Worm (Caenorhabditis elegans) whole organism, late embryonic: ENCODE results near the gene wdr-83.

Experiments used
- C08G9.2 ChIP-seq: sonication (generic microtip); optimal IDR thresholded peaks from 2 replicates; lab custom pipeline; 2016; ENCODE audit warnings: mild to moderate bottlenecking, missing genetic modification characterization, moderate library complexity, missing compliant biosample characterization
- C38D4.7 ChIP-seq: fragments of 200-800 bp; sonication (Bioruptor generic); optimal IDR thresholded peaks from 2 replicates; lab custom pipeline; 2018; ENCODE audit warnings: mild to moderate bottlenecking, missing genetic modification characterization, moderate library complexity, missing compliant biosample characterization
- K09A11.1 ChIP-seq: sonication (generic microtip); optimal IDR thresholded peaks from 2 replicates; lab custom pipeline; 2017; ENCODE audit warnings: antibody characterized with exemption, mild to moderate bottlenecking, missing genetic modification characterization, missing compliant biosample characterization; ENCODE audit not compliant: insufficient read depth
- T23F11.4 ChIP-seq: fragments of 200-800 bp; sonication (Bioruptor generic); optimal IDR thresholded peaks from 2 replicates; lab custom pipeline; 2018; ENCODE audit warnings: mild to moderate bottlenecking, missing genetic modification characterization, missing compliant biosample characterization
- Y22D7AL.16 ChIP-seq: sonication (generic microtip); optimal IDR thresholded peaks from 2 replicates; lab custom pipeline; 2016; ENCODE audit warnings: missing genetic modification characterization, missing compliant biosample characterization
- ahr-1 ChIP-seq: sonication (generic microtip); optimal IDR thresholded peaks from 2 replicates; lab custom pipeline; 2016; ENCODE audit warnings: missing genetic modification characterization, missing compliant biosample characterization
- ceh-14 ChIP-seq: sonication (generic microtip); optimal IDR thresholded peaks from 2 replicates; lab custom pipeline; 2016; ENCODE audit warnings: missing genotype, missing genetic modification characterization, missing compliant biosample characterization
- ceh-18 ChIP-seq: sonication (generic microtip); optimal IDR thresholded peaks from 2 replicates; lab custom pipeline; 2016; ENCODE audit warnings: missing genetic modification characterization, missing compliant biosample characterization
- ceh-19 ChIP-seq: fragments of 200-800 bp; sonication (Bioruptor generic); optimal IDR thresholded peaks from 2 replicates; lab custom pipeline; 2018; ENCODE audit warnings: mild to moderate bottlenecking, missing genetic modification characterization, missing compliant biosample characterization
- ceh-2 ChIP-seq: sonication (generic microtip); optimal IDR thresholded peaks from 2 replicates; lab custom pipeline; 2016; ENCODE audit warnings: missing genotype, missing genetic modification characterization, missing compliant biosample characterization
- ceh-30 ChIP-seq: fragments of 150-350 bp; optimal IDR thresholded peaks from 2 replicates; lab custom pipeline; 2014; ENCODE audit warnings: missing biosample characterization, missing genetic modification characterization
- ceh-31 ChIP-seq: sonication (generic microtip); optimal IDR thresholded peaks from 2 replicates; lab custom pipeline; 2016; ENCODE audit warnings: missing genetic modification characterization, missing compliant biosample characterization
- ceh-34 ChIP-seq: sonication (generic microtip); optimal IDR thresholded peaks from 2 replicates; lab custom pipeline; 2016; ENCODE audit warnings: mild to moderate bottlenecking, missing genetic modification characterization, missing compliant biosample characterization
- ceh-45 ChIP-seq: fragments of 200-800 bp; sonication (Bioruptor generic); IDR thresholded peaks from 2 replicates; pipeline ENCODE4 v1.3.6; 2022; ENCODE audit warnings: missing genetic modification reagents, missing genetic modification characterization, missing compliant biosample characterization
- ceh-48 ChIP-seq: sonication (generic microtip); optimal IDR thresholded peaks from 2 replicates; lab custom pipeline; 2016; ENCODE audit warnings: missing genetic modification characterization, inconsistent platforms, missing compliant biosample characterization
- dve-1 ChIP-seq: sonication (generic microtip); optimal IDR thresholded peaks from 2 replicates; lab custom pipeline; 2017; ENCODE audit warnings: antibody characterized with exemption, mild to moderate bottlenecking, missing genetic modification characterization, missing compliant biosample characterization
- elt-4 ChIP-seq: sonication (generic microtip); optimal IDR thresholded peaks from 2 replicates; lab custom pipeline; 2016; ENCODE audit warnings: missing genetic modification characterization, missing compliant biosample characterization
- ets-4 ChIP-seq: sonication (generic microtip); optimal IDR thresholded peaks from 2 replicates; lab custom pipeline; 2016; ENCODE audit warnings: missing genetic modification characterization, missing compliant biosample characterization
- fkh-6 ChIP-seq: sonication (generic microtip); optimal IDR thresholded peaks from 2 replicates; lab custom pipeline; 2016; ENCODE audit warnings: missing genetic modification characterization, missing compliant biosample characterization
- gmeb-2 ChIP-seq: sonication (generic microtip); optimal IDR thresholded peaks from 2 replicates; lab custom pipeline; 2016; ENCODE audit warnings: missing genetic modification characterization, inconsistent platforms, missing compliant biosample characterization
- hlh-30 ChIP-seq: sonication (generic microtip); optimal IDR thresholded peaks from 2 replicates; lab custom pipeline; 2017; ENCODE audit warnings: antibody characterized with exemption, missing genetic modification characterization, missing compliant biosample characterization; ENCODE audit not compliant: insufficient read depth
- hlh-8 ChIP-seq: sonication (generic microtip); optimal IDR thresholded peaks from 2 replicates; lab custom pipeline; 2016; ENCODE audit warnings: missing genotype, missing genetic modification characterization, missing compliant biosample characterization
- mec-3 ChIP-seq: sonication (generic microtip); optimal IDR thresholded peaks from 2 replicates; lab custom pipeline; 2016; ENCODE audit warnings: borderline replicate concordance, missing genetic modification characterization, missing compliant biosample characterization
- nfya-1 ChIP-seq: sonication (generic microtip); optimal IDR thresholded peaks from 2 replicates; lab custom pipeline; 2017; ENCODE audit warnings: missing genetic modification characterization, mild to moderate bottlenecking, missing compliant biosample characterization, antibody characterized with exemption, moderate library complexity
- nhr-11 ChIP-seq: fragments of 150-350 bp; optimal IDR thresholded peaks from 2 replicates; lab custom pipeline; 2014; ENCODE audit warnings: missing biosample characterization, missing genetic modification characterization
- npax-4 ChIP-seq: sonication (generic microtip); optimal IDR thresholded peaks from 2 replicates; lab custom pipeline; 2016; ENCODE audit warnings: missing genetic modification characterization, missing compliant biosample characterization
- pat-9 ChIP-seq: fragments of 200-800 bp; sonication (Bioruptor generic); optimal IDR thresholded peaks from 2 replicates; lab custom pipeline; 2018; ENCODE audit warnings: mild to moderate bottlenecking, missing genetic modification characterization, moderate library complexity, missing compliant biosample characterization
- pax-1 ChIP-seq: fragments of 150-350 bp; optimal IDR thresholded peaks from 2 replicates; lab custom pipeline; 2014; ENCODE audit warnings: missing biosample characterization, missing genetic modification characterization
- pqm-1 ChIP-seq: sonication (generic microtip); optimal IDR thresholded peaks from 2 replicates; lab custom pipeline; 2016; ENCODE audit warnings: missing genetic modification characterization, missing compliant biosample characterization
- pros-1 ChIP-seq: fragments of 150-350 bp; optimal IDR thresholded peaks from 2 replicates; lab custom pipeline; 2014; ENCODE audit warnings: missing biosample characterization, missing genetic modification reagents, missing genetic modification characterization
- ref-2 ChIP-seq: sonication (generic microtip); optimal IDR thresholded peaks from 2 replicates; lab custom pipeline; 2016; ENCODE audit warnings: missing genetic modification characterization, missing compliant biosample characterization
- rnt-1 ChIP-seq: sonication (generic microtip); optimal IDR thresholded peaks from 2 replicates; lab custom pipeline; 2016; ENCODE audit warnings: missing genetic modification characterization, missing compliant biosample characterization
- sdc-2 ChIP-seq: sonication (generic microtip); optimal IDR thresholded peaks from 2 replicates; lab custom pipeline; 2016; ENCODE audit warnings: missing genotype, missing genetic modification characterization, missing compliant biosample characterization
- sox-4 ChIP-seq: sonication (generic microtip); optimal IDR thresholded peaks from 2 replicates; lab custom pipeline; 2017; ENCODE audit warnings: mild to moderate bottlenecking, missing genetic modification characterization, inconsistent platforms, missing compliant biosample characterization
- syd-9 ChIP-seq: sonication (generic microtip); optimal IDR thresholded peaks from 2 replicates; lab custom pipeline; 2016; ENCODE audit warnings: mild to moderate bottlenecking, missing genetic modification characterization, moderate library complexity, missing compliant biosample characterization
- tbx-2 ChIP-seq: sonication (generic microtip); optimal IDR thresholded peaks from 2 replicates; lab custom pipeline; 2016; ENCODE audit warnings: missing genetic modification characterization, missing compliant biosample characterization
- tbx-7 ChIP-seq: sonication (generic microtip); optimal IDR thresholded peaks from 2 replicates; lab custom pipeline; 2016; ENCODE audit warnings: missing genotype, missing genetic modification characterization, missing compliant biosample characterization
- ttx-3 ChIP-seq: sonication (generic microtip); optimal IDR thresholded peaks from 2 replicates; lab custom pipeline; 2016; ENCODE audit warnings: missing genetic modification reagents, missing genetic modification characterization, missing compliant biosample characterization
- unc-3 ChIP-seq, 2 experiments: fragments of 200-800 bp in 1 of 2; sonication (Bioruptor generic) in 1 of 2; sonication (generic microtip) in 1 of 2; conservative IDR thresholded peaks in 1 of 2; optimal IDR thresholded peaks in 1 of 2; 2 replicates each; pipeline versions ENCODE4 v1.3.6 to Lab custom; 2016 to 2022; ENCODE audit warnings: missing compliant biosample characterization in 2 of 2, missing genetic modification characterization in 2 of 2, missing genetic modification reagents in 1 of 2
- unc-42 ChIP-seq: sonication (generic microtip); optimal IDR thresholded peaks from 2 replicates; lab custom pipeline; 2016; ENCODE audit warnings: missing genotype, missing genetic modification characterization, missing compliant biosample characterization
- unc-55 ChIP-seq: sonication (generic microtip); optimal IDR thresholded peaks from 2 replicates; lab custom pipeline; 2017; ENCODE audit warnings: missing biosample characterization, missing genetic modification reagents, missing genetic modification characterization
- unc-86 ChIP-seq: sonication (generic microtip); optimal IDR thresholded peaks from 2 replicates; lab custom pipeline; 2016; ENCODE audit warnings: missing genetic modification characterization, missing compliant biosample characterization
- zip-5 ChIP-seq: sonication (generic microtip); optimal IDR thresholded peaks from 2 replicates; lab custom pipeline; 2016; ENCODE audit warnings: missing genetic modification characterization, missing compliant biosample characterization

The wdr-83 gene

DNA sequence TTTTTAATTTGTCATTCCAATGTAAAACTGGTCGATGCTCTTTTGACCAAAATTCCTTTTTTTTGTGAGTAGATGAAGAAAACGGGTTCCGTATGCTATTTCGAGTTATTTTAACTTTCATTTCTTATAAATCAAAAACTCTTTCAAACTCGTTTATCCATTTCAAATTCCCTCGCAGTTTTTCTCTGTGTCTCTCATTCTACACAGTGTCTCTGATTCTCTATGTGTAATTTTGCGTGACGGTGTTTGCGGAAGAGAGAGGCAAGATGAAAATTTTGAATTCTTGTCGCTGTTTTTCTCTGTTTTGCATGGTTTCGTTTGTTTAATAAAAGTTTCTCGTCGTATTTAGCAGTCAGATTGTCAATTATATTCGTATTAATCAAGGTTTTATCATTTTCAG, 32.4 kb downstream of the wdr-83 start, which contains the start of gene citk-2:
citk-2 (plus strand) TSS at position 399 of the 400 bp plus-strand sequence.
- TF ChIP-seq unc-3 (GFP tag; conservative IDR thresholded peaks at IDR 0.05; lab: Robert Waterston, UW) = no peak
- TF ChIP-seq unc-3 (tag; optimal IDR thresholded peaks at IDR 0.05; lab: Kevin White, UChicago) = no peak
- peak; percentile 21 for TF ChIP-seq pros-1 (tag; lab: Kevin White, UChicago)
- TF ChIP-seq hlh-8 (tag; lab: Kevin White, UChicago) = no peak
- peak; percentile 61 for TF ChIP-seq unc-55 (GFP tag; lab: Kevin White, UChicago)
- TF ChIP-seq ceh-31 (tag; lab: Kevin White, UChicago) = peak; percentile 73
- peak; percentile 9 for TF ChIP-seq tbx-2 (tag; lab: Kevin White, UChicago)
- TF ChIP-seq fkh-6 (tag; lab: Kevin White, UChicago) = no peak
- TF ChIP-seq unc-42 (tag; lab: Kevin White, UChicago) = peak; percentile 77
- no peak for TF ChIP-seq ceh-18 (tag; lab: Kevin White, UChicago)
- peak; percentile 20 for TF ChIP-seq rnt-1 (tag; lab: Kevin White, UChicago)
- TF ChIP-seq nfya-1 (tag; lab: Kevin White, UChicago) = peak; percentile 86
- peak; percentile 39 for TF ChIP-seq dve-1 (tag; lab: Kevin White, UChicago)
- no peak for TF ChIP-seq K09A11.1 (tag; lab: Kevin White, UChicago)
- TF ChIP-seq ets-4 (tag; lab: Kevin White, UChicago) = peak; percentile 26
- peak; percentile 31 for TF ChIP-seq sdc-2 (tag; lab: Kevin White, UChicago)
- no peak for TF ChIP-seq nhr-11 (tag; lab: Kevin White, UChicago)
- TF ChIP-seq ceh-14 (tag; lab: Kevin White, UChicago) = peak; percentile 1
- TF ChIP-seq, all 69 proteins: peak for 11

DNA sequence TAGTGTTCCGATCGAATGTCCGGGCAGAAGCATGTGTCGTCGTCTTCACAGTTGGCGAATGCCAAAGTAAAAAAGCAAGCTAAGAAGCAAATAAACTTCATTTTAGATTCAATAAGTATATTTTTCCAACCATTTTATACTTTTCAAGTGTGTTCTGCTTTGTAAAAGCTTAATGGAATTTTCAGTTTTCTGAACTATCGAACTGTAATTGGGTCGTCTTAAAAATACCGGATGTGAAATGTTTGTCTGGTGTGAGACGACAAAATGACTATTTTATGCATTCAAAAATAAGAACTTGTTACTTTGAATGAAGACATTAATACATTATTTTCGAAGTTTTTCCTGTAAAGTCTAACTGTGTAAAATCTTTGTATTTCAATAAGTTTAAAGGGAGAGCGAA, 32.9 kb downstream of the wdr-83 start, which contains the start of gene F59A6.11:
F59A6.11 (minus strand) TSS at position 101 of the 400 bp plus-strand sequence.
- TF ChIP-seq sdc-2 (tag; lab: Kevin White, UChicago) (no peak), ceh-19 (GFP tag; lab: Kevin White, UChicago) (no peak), elt-4 (no peak), syd-9 (tag; lab: Kevin White, UChicago) (no peak), pat-9 (no peak), ets-4 (tag; lab: Kevin White, UChicago) (no peak), hlh-30 (tag; lab: Kevin White, UChicago) (no peak), pax-1 (tag; lab: Kevin White, UChicago) (no peak), gmeb-2 (tag; lab: Kevin White, UChicago) (no peak), ceh-34 (no peak), mec-3 (tag; lab: Kevin White, UChicago) (no peak), npax-4 (no peak), ceh-30 (tag; lab: Kevin White, UChicago) (no peak), unc-86 (tag; lab: Kevin White, UChicago) (no peak), ref-2 (tag; lab: Kevin White, UChicago) (no peak), unc-55 (GFP tag; lab: Kevin White, UChicago) (no peak), sox-4 (tag; lab: Kevin White, UChicago) (no peak)

ce11 chrII:4994939-4995338, 36.6 kb downstream of the wdr-83 start, which contains the start of gene rnh-1.0:
TSS of gene rnh-1.0 (plus strand) at chrII:4995327.
- TF ChIP-seq Y22D7AL.16 (tag; lab: Kevin White, UChicago) = no peak
- peak; percentile 31 for TF ChIP-seq unc-55 (GFP tag; lab: Kevin White, UChicago)
- TF ChIP-seq pqm-1 (tag; lab: Kevin White, UChicago) = no peak
- TF ChIP-seq ceh-19 (GFP tag; lab: Kevin White, UChicago) = no peak
- no peak for TF ChIP-seq ahr-1
- no peak for TF ChIP-seq gmeb-2 (tag; lab: Kevin White, UChicago)

ce11 chrII:4993530-4994192, 37.9 kb downstream of the wdr-83 start, which contains the start of the genes eif-1 and vps-24:
TSS of gene eif-1 (minus strand) at chrII:4993580.
TSS of gene vps-24 (plus strand) at chrII:4993998.
- no peak for TF ChIP-seq T23F11.4
- TF ChIP-seq zip-5 (tag; lab: Kevin White, UChicago) = peak; percentile 32
- TF ChIP-seq C08G9.2 (tag; lab: Kevin White, UChicago) = peak; percentile 47
- no peak for TF ChIP-seq ceh-45 (GFP tag; lab: Robert Waterston, UW)
- peak; percentile 47 for TF ChIP-seq unc-42 (tag; lab: Kevin White, UChicago)
- no peak for TF ChIP-seq pros-1 (tag; lab: Kevin White, UChicago)
- TF ChIP-seq ets-4 (tag; lab: Kevin White, UChicago) = peak; percentile 27
- TF ChIP-seq ceh-31 (tag; lab: Kevin White, UChicago) = peak; percentile 70
- TF ChIP-seq C38D4.7 = no peak
- peak; percentile 2 for TF ChIP-seq tbx-7 (tag; lab: Kevin White, UChicago)
- peak; percentile 2 for TF ChIP-seq nfya-1 (tag; lab: Kevin White, UChicago)
- no peak for TF ChIP-seq ttx-3
- TF ChIP-seq ceh-34 = peak; percentile 1
- no peak for TF ChIP-seq Y22D7AL.16 (tag; lab: Kevin White, UChicago)
- TF ChIP-seq tbx-2 (tag; lab: Kevin White, UChicago) = peak; percentile 62
- TF ChIP-seq ceh-14 (tag; lab: Kevin White, UChicago) = peak; percentile 16
- peak; percentile 5 for TF ChIP-seq ceh-2 (tag; lab: Kevin White, UChicago)
- TF ChIP-seq ceh-48 (tag; lab: Kevin White, UChicago) = peak; percentile 66
